Worm (Caenorhabditis elegans): ENCODE measurements around the gene K09B11.4.
A peak's percentile ranks its signal among the peaks of the same experiment; 100 is the strongest.

DNA sequence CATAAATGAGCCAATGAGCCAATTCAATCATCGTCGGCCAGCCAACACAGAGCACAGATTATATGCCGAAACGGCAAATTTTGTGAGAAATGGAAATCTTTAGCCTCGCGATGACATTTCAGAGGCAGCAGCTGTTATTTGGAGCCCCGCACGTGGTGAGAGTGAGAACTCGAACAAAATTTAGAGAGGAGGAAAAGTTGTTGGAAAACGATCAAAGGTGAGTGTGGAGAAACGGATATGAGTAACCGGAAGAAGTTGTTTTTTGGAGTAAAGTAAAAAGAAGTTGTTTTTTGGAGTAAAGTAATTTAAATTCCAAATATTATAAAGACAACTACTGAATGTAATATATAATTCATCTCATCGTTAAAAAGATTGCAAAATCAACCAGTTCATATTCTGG, 30.6 kb upstream of the K09B11.4 start, which contains the start of gene Y62E10A.13:
- TF ChIP-seq Y79H2A.3 (GFP tag; conservative IDR thresholded peaks at IDR 0.05) (no peak), ztf-18 (tag; optimal IDR thresholded peaks at IDR 0.05) (no peak), nfya-1 (tag; optimal IDR thresholded peaks at IDR 0.05; ENCODE audit: borderline replicate concordance, insufficient read depth) (no peak), ceh-58 (GFP tag; IDR thresholded peaks at IDR 0.05) (no peak), F49E8.2 (tag; optimal IDR thresholded peaks at IDR 0.05; ENCODE audit: insufficient read depth) (peak; percentile 46), F39B2.1 (GFP tag; IDR thresholded peaks at IDR 0.05) (no peak), pbrm-1 (GFP tag; IDR thresholded peaks at IDR 0.05) (no peak), let-607 (tag; optimal IDR thresholded peaks at IDR 0.05) (no peak), F22D6.2 (tag; optimal IDR thresholded peaks at IDR 0.05) (no peak), bed-2 (GFP tag; IDR thresholded peaks at IDR 0.05) (no peak), bed-1 (GFP tag; IDR thresholded peaks at IDR 0.05) (0 out of 2 replicates have a peak, but pooled peaks have one; percentile 34)

Data from whole organism, young adult.